Worm (Caenorhabditis elegans) whole organism, midembryonic: ENCODE measurements around the gene isw-1.

Source experiments
- flt-1 ChIP-seq: fragments of 200-800 bp; sonication (Bioruptor generic); IDR thresholded peaks from 2 replicates; pipeline ENCODE4 v1.3.6; 2022; ENCODE audit warnings: missing genetic modification characterization, missing compliant biosample characterization
- tab-1 ChIP-seq: fragments of 200-800 bp; sonication (Bioruptor generic); IDR thresholded peaks from 2 replicates; pipeline ENCODE4 v1.3.6; 2022; ENCODE audit warnings: missing genetic modification characterization, missing compliant biosample characterization
- ztf-23 ChIP-seq: fragments of 200-800 bp; sonication (Bioruptor generic); IDR thresholded peaks from 2 replicates; pipeline ENCODE4 v1.3.6; 2022; ENCODE audit warnings: missing genetic modification reagents, missing genetic modification characterization, missing compliant biosample characterization

- no peak for TF ChIP-seq flt-1
- no peak for TF ChIP-seq tab-1
- TF ChIP-seq ztf-23 (GFP tag; lab: Robert Waterston, UW): no peak
Measured at ce11 chrIII:6746668-6747067, 36.8 kb upstream of the isw-1 start.
